Fruit fly (Drosophila melanogaster): ENCODE results near the gene CG7006.

Gene CG7006

DNA sequence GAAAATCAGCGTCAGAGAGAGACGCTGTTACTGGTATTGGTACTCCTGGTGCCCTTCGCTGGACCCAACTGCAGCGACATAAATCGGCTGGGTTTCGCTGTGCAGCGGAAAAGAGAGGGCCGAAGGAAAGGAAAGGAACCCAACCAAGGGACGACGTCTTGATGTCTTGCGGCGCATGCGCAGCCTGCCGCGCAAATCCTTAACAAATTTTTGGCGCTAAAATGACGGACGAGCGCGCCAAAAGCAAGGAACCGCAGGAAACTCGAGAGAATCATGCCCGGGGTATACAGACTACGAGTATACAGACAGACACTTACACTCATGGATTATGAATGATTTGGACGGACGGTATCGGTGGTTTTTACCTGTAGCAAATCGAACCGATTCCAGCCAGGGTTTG lies 16.5 kb downstream of the CG7006 start:
- no peak for TF ChIP-seq CG17801 (GFP tag; optimal IDR thresholded peaks at IDR 0.05; ENCODE audit: partially characterized antibody)

DNA sequence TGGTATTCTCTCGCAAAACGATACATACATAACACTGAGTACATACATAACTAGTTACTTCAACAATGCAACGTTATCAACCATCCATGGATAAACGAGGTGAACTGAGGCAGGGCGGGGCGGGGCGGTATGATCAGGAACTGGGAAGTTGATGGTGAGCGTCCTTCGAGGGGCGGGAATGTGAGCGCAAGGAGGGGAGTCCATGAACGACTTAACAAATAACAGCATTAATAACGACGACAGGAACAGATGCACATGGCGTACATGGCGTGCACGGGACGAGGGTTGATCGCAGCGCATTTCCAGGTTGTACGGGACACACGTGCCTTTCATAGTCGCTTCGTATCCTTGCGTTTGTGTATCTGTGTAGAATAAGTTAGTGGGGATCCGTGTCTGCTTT lies 17.5 kb downstream of the CG7006 start:
- no peak for TF ChIP-seq CG17801 (GFP tag; optimal IDR thresholded peaks at IDR 0.05; ENCODE audit: partially characterized antibody)

DNA sequence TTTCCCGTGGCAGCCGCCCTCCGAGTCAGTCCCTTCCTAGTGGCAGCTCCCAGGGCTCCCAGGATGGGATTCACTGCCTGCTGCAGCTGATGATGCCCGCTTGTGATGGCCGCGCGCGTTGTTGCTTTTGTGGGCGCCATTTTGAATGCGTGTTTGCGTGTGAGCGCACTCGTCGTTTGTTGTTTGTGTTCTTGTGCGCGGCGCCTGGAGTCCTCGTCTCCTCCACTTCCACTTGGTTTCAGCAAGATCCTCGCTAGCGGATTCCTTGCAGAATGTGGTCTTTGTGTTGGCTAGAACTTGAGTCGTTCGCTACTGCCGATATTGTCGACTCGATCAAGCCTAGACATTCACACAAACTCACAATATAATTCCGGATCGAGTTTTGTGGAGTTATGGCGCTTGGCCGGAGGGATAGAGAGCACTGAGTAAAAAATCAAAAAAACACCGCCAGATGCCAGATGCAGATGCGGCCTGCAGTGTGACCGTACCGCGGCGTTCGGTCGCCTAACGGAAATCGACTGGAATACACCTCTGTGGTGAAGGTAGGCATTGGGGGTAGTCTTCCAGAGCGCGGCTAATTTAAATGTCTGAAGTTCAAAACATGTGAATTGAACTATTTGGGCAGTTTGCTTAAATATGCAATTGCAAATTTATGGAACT lies 20.1 kb downstream of the CG7006 start, which contains the start of gene CycB3:
Gene CycB3, minus strand, starts transcription at position 428 of the 660 bp plus-strand sequence.
- peak; percentile 14 for TF ChIP-seq CG17801 (GFP tag; optimal IDR thresholded peaks at IDR 0.05; ENCODE audit: partially characterized antibody)

DNA sequence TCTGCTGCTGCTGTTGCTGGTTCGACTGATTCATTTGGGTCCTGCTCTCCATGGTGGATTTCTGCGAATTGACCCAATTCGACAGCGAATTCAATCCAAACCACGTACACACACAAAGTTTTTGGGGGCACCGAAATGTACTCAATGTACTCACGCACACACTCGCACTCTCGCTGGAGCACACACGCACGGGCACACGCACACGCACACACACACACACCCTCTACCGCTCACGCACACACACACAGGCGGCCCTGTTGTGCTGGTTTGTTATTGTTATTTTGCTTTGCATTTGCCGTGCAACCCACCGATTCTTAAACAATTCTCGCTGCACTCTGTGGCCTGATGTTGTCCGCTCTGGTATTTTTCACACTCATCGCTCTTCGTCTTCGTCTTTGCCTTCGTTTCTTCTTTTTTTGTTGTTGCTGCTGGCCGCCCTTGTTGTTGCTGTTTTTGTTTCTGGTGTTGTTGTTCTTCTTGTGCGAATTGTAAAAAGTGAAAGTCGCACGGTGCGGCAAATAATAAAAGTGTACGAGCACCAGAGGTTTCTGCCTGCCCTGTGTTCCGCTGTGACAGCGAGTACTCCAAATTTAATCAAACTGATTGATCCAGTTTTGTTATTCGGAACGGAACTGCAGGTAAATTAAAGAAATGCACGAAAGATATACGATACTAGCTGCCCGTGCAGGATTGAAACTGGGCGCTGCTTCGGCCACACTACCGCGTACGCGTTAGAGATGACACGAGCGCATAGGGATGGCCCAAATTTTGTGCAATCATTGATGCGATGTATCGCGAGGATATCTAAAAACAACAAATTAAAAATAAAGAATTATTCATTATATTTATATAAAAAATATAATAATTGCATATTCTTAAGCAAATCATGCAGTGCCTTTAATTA lies 25.8 kb downstream of the CG7006 start, which contains the start of gene CG3744:
Gene CG3744, minus strand, starts transcription at position 716 of the 904 bp plus-strand sequence.
- TF ChIP-seq CG17801 (GFP tag; optimal IDR thresholded peaks at IDR 0.05; ENCODE audit: partially characterized antibody), result peak; percentile 70

DNA sequence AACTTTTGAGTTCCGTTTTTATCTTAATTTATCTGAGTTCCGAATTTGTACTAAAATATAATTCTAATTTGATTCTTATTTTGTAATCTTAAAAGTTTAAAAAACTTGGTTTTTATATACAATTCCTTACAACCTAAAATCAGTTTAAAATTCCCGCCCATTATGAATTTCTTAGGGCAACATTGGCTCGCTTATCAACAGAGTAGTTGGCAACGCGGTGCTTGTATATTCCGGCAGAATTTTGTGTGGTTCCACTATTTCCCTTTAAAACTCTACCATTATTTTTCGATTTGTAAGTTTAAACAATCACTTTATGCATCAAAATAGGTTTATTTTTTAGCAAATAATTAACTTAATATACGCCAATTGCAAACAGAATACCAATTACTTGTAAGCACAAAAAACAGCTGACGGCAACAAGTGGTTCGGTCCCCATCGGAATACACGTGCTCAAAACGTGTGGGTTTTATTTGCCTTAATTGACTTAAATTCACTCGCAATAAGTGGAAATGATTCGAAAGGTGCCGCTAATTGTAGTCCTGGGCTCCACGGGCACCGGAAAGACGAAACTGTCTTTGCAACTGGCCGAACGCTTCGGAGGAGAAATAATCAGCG lies 26.5 kb downstream of the CG7006 start, which contains the start of the genes CG11089 and CG31381:
Gene CG11089, plus strand, starts transcription at position 203 of the 615 bp plus-strand sequence.
Gene CG31381, plus strand, starts transcription at position 203 of the 615 bp plus-strand sequence.
- no peak for TF ChIP-seq CG17801 (GFP tag; optimal IDR thresholded peaks at IDR 0.05; ENCODE audit: partially characterized antibody)

DNA sequence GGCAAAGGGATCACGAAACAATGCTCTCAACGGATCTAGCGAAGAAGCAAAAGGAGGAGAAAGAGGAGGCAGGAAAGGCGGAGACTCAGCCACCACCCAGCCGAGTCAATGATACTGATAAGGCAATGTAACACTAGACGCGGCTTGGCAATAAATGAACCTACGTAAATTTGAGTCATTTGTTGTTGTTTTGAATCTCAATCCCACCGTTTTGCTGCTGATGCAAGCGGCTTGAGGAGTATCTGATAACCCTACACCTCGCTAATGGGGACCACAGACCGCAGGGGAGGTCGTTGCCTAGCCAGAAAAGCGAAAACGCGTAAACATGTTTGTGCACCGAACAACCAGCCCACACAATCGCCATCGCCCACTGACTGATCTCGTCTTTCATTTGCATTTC lies 28.2 kb downstream of the CG7006 start:
- no peak for TF ChIP-seq CG17801 (GFP tag; optimal IDR thresholded peaks at IDR 0.05; ENCODE audit: partially characterized antibody)

DNA sequence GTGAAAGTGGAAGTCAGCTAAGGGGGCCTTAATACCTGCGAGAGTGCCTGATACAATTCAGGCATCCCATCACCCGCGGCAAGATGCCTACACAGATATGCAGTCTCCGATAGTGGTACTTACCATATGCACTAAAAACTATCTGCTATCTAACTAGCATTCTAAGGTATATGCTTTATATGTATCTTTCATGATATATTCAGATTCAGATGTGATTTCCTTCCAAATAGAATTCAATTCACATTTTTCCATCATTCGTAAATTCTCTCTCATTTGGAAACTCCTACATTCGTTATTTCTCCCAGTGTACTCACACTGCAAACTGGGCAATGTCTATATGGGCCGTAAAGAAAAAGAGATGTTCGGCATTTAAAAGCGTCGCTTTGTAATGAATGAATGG lies 36.0 kb downstream of the CG7006 start:
- TF ChIP-seq CG17801 (GFP tag; optimal IDR thresholded peaks at IDR 0.05; ENCODE audit: partially characterized antibody), result no peak

DNA sequence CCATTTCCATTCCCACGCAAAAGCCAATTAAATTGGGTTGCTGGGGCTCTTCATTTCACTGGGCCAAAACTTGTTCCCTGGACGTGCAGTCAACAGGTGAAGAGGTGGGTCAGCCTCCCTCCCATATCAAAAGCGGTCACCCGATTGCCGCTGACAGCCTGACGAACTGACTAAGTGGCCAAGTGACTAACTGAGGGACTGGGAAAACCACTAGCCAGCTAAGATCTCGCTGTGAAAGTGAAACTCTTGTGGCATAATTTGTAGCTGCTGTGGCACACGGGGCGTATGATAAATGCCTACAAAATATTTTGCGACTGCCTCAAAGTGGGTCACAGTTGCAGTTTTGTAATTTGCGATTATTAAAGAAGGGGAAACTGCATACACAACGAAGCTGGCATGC lies 38.0 kb downstream of the CG7006 start:
- no peak for TF ChIP-seq CG17801 (GFP tag; optimal IDR thresholded peaks at IDR 0.05; ENCODE audit: partially characterized antibody)

DNA sequence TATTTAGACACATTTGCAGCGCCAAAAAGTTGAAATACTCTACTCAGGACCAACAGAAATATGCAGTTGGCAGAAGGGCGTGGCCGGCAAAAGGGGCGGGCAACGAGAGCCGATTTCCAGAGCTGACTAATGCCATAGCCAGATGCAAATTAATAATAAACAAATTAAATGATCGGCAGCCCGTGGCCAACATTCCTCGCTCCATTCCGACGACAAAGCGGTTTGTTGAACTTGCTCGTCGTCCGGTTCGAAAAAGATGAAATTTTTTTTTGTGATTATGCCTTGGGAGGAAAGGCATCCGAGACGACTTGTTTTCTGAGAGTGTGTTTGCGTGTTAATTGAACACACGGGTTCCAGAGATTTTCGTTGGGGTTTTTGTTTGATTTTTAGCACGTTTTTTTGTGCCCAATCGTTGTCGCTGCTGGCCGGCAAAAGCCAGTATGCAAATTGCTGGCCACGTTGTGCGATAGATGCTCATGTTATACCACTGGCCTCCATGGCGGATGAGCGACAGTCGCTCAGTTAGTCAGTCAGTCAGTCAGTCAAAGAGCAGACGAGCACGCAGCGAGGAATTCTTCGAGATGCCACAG lies 39.0 kb downstream of the CG7006 start:
- TF ChIP-seq CG17801 (GFP tag; optimal IDR thresholded peaks at IDR 0.05; ENCODE audit: partially characterized antibody), result no peak

DNA sequence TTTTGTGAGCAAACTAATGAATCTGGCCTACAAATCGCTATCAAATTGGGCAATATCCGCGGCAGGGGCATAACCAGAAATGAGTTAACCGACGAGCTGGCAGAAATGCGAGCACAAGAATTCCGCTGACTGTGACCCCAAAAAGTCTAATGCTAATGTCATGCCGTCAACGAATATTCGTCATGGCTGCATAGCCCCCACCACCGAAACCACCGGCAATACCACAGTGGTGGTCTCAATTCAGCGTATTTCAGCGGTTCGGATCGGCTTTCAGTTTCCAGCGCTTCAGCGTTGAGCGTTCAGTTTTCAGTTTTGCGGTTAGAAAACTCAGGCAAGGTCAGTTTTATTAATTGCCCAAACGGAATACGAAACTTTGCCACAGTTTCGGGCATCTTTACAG lies 39.8 kb downstream of the CG7006 start:
- TF ChIP-seq CG17801 (GFP tag; optimal IDR thresholded peaks at IDR 0.05; ENCODE audit: partially characterized antibody), result no peak

DNA sequence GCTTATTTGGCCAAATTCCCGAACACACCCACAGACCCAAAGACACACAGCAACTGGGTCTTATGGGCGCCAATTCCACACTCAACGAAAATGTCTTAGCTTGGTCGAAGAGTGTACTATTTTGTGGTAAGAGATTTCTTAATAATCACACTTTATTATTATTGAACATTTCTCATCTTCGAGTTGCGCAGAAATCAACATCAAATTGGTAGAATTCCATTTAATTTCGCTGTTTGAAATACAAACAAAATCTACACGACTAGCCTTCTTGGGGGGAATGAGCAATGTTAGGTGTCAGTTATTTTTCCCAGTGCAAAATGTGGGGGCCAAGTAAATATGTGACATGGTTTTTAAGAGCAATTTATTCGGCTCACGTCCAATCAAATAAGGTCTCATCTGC lies 40.5 kb downstream of the CG7006 start:
- no peak for TF ChIP-seq CG17801 (GFP tag; optimal IDR thresholded peaks at IDR 0.05; ENCODE audit: partially characterized antibody)

DNA sequence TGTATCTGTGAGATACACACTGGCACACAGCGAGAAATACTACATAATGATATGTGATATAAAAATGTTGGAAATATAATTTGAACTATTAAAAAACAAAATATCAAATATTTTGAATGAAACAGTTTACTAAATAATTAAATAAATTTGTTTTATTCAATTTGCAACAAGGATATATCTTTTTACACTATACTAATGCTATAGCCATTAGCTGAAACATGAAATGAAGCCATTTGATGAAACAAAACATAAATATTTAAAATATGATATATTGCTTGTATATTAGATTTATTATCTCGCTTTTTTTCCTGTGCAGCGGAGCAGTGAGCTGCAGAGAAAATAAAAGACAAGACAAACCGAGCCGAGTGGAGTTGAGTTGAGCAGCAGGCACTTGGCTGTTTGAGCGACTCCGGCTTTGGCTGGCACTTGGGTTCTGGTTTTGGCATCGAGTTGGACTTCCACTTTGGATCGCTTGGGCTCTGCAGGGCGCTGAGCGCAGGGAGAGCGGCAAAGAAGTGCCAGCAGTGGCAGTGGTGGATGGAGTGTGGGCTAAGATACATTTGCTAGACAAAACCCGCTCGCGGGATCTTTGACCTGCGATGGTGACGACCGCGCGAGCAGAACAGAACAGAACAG lies 43.0 kb downstream of the CG7006 start:
- TF ChIP-seq CG17801 (GFP tag; optimal IDR thresholded peaks at IDR 0.05; ENCODE audit: partially characterized antibody), result no peak

DNA sequence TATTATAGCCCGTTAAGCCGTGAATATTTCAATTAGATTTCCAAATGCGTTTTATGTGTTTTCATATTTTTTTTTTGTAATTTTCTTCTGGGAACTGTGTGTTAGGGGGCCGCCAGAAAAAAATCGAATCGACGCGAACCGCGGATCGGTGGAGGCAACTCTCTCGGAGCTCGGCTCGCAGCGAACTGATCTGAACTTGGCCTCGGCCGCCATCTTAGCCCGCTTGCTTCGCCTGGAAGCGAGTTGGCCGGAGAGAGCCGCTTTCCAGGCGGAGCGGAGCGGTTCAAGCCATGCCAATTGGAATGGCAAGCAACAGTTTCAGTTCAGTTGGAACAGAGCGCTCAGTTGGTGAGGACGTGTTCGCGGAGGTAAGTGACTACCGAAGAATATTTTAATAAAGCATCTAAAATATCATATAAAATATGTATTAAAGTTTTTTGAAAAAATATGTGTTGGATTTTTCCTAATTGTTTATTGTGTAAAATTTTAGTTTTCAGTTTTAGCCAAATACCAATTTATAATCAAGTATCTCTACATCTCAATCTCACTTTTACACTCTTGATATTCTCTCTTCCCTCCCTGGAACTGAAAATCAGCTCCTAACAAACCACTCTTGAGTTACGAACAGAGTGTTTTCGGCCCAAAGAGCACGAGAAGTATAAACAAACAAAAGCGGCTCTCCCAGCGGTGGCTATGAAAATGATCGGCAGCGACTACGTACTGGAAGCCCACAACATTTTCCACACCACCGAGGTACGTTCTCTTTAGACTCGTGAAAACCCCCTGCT lies 44.2 kb downstream of the CG7006 start, which contains the start of the genes CG31121 and CG11069:
Gene CG31121, minus strand, starts transcription at position 187 of the 788 bp plus-strand sequence.
Gene CG11069, plus strand, starts transcription at position 324 of the 788 bp plus-strand sequence.
- no peak for TF ChIP-seq CG17801 (GFP tag; optimal IDR thresholded peaks at IDR 0.05; ENCODE audit: partially characterized antibody)

DNA sequence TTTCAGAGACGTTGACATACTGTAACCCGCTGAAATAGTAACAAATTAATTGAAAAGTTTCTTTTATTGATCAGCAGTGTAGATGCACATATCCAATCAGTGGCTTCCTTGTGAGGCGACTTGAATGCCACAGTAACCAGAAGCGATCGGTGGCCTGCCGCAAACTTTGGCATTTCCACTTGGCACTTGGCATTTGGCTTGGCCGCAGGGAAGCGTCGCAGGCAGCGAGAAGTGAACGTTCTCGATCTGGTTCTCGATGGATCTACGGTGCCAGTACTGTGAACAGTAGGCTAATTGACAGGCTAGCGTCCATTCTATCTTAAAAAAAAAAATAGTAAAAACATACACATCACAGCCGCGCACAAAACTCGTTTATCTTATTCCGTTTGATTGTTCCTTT lies 50.4 kb downstream of the CG7006 start, which contains the start of gene CG10845:
Gene CG10845, plus strand, starts transcription at position 301 of the 400 bp plus-strand sequence.
- no peak for TF ChIP-seq CG17801 (GFP tag; optimal IDR thresholded peaks at IDR 0.05; ENCODE audit: partially characterized antibody)

All from ovary, adult (tissue).